Worm (Caenorhabditis elegans) whole organism, L4 larva: Measurements from ENCODE around the gene Y113G7B.12.
A peak's percentile ranks its signal among the peaks of the same experiment; 100 is the strongest.

ENCODE experiments used
- F49E8.2 ChIP-seq: sonication (generic microtip); optimal IDR thresholded peaks from 2 replicates; lab custom pipeline; 2016; ENCODE audit warnings: missing compliant biosample characterization, mild to moderate bottlenecking, missing genetic modification characterization, borderline replicate concordance
- T26A8.4 ChIP-seq: fragments of 200-800 bp; sonication (Bioruptor generic); IDR thresholded peaks from 2 replicates; pipeline ENCODE4 v1.3.6; 2022; ENCODE audit warnings: missing genetic modification characterization, missing compliant biosample characterization
- Y48G9A.11 ChIP-seq: fragments of 200-800 bp; sonication (Bioruptor generic); IDR thresholded peaks from 2 replicates; pipeline ENCODE4 v1.3.6; 2022; ENCODE audit warnings: missing genetic modification reagents, missing genetic modification characterization, missing compliant biosample characterization
- Y5F2A.4 ChIP-seq: fragments of 200-800 bp; sonication (Bioruptor generic); optimal IDR thresholded peaks from 2 replicates; lab custom pipeline; 2018; ENCODE audit warnings: mild to moderate bottlenecking, missing genetic modification characterization, missing compliant biosample characterization
- ZK546.5 ChIP-seq, 2 experiments: sonication (generic microtip); optimal IDR thresholded peaks; 2 replicates each; lab custom pipeline; 2017; ENCODE audit warnings: missing biosample characterization in 2 of 2, missing genetic modification characterization in 2 of 2
- ceh-20 ChIP-seq: fragments of 200-800 bp; sonication (Bioruptor generic); IDR thresholded peaks from 2 replicates; pipeline ENCODE4 v1.3.6; 2022; ENCODE audit warnings: missing genetic modification reagents, missing genetic modification characterization, missing compliant biosample characterization
- daf-12 ChIP-seq: fragments of 150-350 bp; optimal IDR thresholded peaks from 2 replicates; lab custom pipeline; 2014; ENCODE audit warnings: missing biosample characterization, missing genetic modification reagents, missing genetic modification characterization
- daf-16 ChIP-seq, 3 experiments: sonication (generic microtip); optimal IDR thresholded peaks; 2 replicates each; lab custom pipeline; 2016 to 2017; ENCODE audit warnings: missing genetic modification characterization in 3 of 3, missing genetic modification reagents in 3 of 3, mild to moderate bottlenecking in 2 of 3, missing compliant biosample characterization in 2 of 3, missing biosample characterization in 1 of 3, moderate library complexity in 1 of 3
- daf-19 ChIP-seq: fragments of 200-800 bp; sonication (Bioruptor generic); conservative IDR thresholded peaks from 2 replicates; pipeline ENCODE4 v1.3.6; 2022; ENCODE audit warnings: missing genetic modification characterization, missing compliant biosample characterization
- dmd-6 ChIP-seq: fragments of 200-800 bp; sonication (Bioruptor generic); IDR thresholded peaks from 2 replicates; pipeline ENCODE4 v1.3.6; 2022; ENCODE audit warnings: missing genetic modification reagents, missing genetic modification characterization, missing compliant biosample characterization
- dmd-9 ChIP-seq: fragments of 200-800 bp; sonication (Bioruptor generic); IDR thresholded peaks from 2 replicates; pipeline ENCODE4 v1.3.6; 2022; ENCODE audit warnings: missing genetic modification reagents, missing genetic modification characterization, missing compliant biosample characterization
- dve-1 ChIP-seq: sonication (generic microtip); optimal IDR thresholded peaks from 2 replicates; lab custom pipeline; 2017; ENCODE audit warnings: antibody characterized with exemption, mild to moderate bottlenecking, missing genetic modification characterization, missing compliant biosample characterization; ENCODE audit not compliant: insufficient read depth
- egl-43 ChIP-seq: fragments of 200-800 bp; sonication (Bioruptor generic); IDR thresholded peaks from 2 replicates; pipeline ENCODE4 v1.3.6; 2022; ENCODE audit warnings: missing genetic modification reagents, missing genetic modification characterization, missing compliant biosample characterization
- gei-8 ChIP-seq: fragments of 200-800 bp; sonication (Bioruptor generic); optimal IDR thresholded peaks from 2 replicates; lab custom pipeline; 2018; ENCODE audit warnings: mild to moderate bottlenecking, missing genetic modification characterization, missing compliant biosample characterization
- hif-1 ChIP-seq, 2 experiments: sonication (generic microtip); optimal IDR thresholded peaks; 2 replicates each; lab custom pipeline; 2016 to 2017; ENCODE audit warnings: missing compliant biosample characterization in 2 of 2, missing genetic modification characterization in 2 of 2, missing genetic modification reagents in 2 of 2, missing genotype in 2 of 2, mild to moderate bottlenecking in 1 of 2
- hlh-11 ChIP-seq: fragments of 200-800 bp; sonication (Bioruptor generic); optimal IDR thresholded peaks from 2 replicates; lab custom pipeline; 2018; ENCODE audit warnings: mild to moderate bottlenecking, missing genetic modification characterization, missing compliant biosample characterization
- hlh-30 ChIP-seq: sonication (generic microtip); optimal IDR thresholded peaks from 2 replicates; lab custom pipeline; 2017; ENCODE audit warnings: antibody characterized with exemption, mild to moderate bottlenecking, missing genetic modification characterization, missing compliant biosample characterization; ENCODE audit not compliant: insufficient read depth
- mes-2 ChIP-seq: sonication (generic microtip); optimal IDR thresholded peaks from 2 replicates; lab custom pipeline; 2016; ENCODE audit warnings: missing genotype, mild to moderate bottlenecking, missing genetic modification characterization, missing compliant biosample characterization; ENCODE audit not compliant: poor library complexity, severe bottlenecking
- nhr-28 ChIP-seq: fragments of 150-350 bp; optimal IDR thresholded peaks from 2 replicates; lab custom pipeline; 2014; ENCODE audit warnings: missing biosample characterization, missing genetic modification characterization
- nhr-41 ChIP-seq: fragments of 200-800 bp; sonication (Bioruptor generic); IDR thresholded peaks from 2 replicates; pipeline ENCODE4 v1.3.6; 2022; ENCODE audit warnings: missing genetic modification reagents, missing genetic modification characterization, missing compliant biosample characterization
- nhr-48 ChIP-seq: sonication (generic microtip); optimal IDR thresholded peaks from 2 replicates; lab custom pipeline; 2016; ENCODE audit warnings: mild to moderate bottlenecking, missing genetic modification characterization, missing compliant biosample characterization
- nhr-6 ChIP-seq: fragments of 150-350 bp; optimal IDR thresholded peaks from 2 replicates; lab custom pipeline; 2014; ENCODE audit warnings: missing biosample characterization, missing genetic modification characterization
- php-3 ChIP-seq: fragments of 200-800 bp; sonication (Bioruptor generic); IDR thresholded peaks from 2 replicates; pipeline ENCODE4 v1.3.6; 2022; ENCODE audit warnings: missing genetic modification reagents, missing genetic modification characterization, missing compliant biosample characterization
- pqm-1 ChIP-seq: sonication (generic microtip); optimal IDR thresholded peaks from 2 replicates; lab custom pipeline; 2017; ENCODE audit warnings: missing biosample characterization, missing genetic modification characterization
- sdz-12 ChIP-seq: fragments of 200-800 bp; sonication (Bioruptor generic); optimal IDR thresholded peaks from 2 replicates; lab custom pipeline; 2018; ENCODE audit warnings: mild to moderate bottlenecking, missing genetic modification characterization, missing compliant biosample characterization
- skn-1 ChIP-seq: fragments of 150-350 bp; optimal IDR thresholded peaks from 2 replicates; lab custom pipeline; 2014; ENCODE audit warnings: missing biosample characterization, missing genetic modification characterization
- tag-97 ChIP-seq: fragments of 200-800 bp; sonication (Bioruptor generic); IDR thresholded peaks from 2 replicates; pipeline ENCODE4 v1.3.6; 2022; ENCODE audit warnings: missing genetic modification characterization, missing compliant biosample characterization
- zfp-2 ChIP-seq: sonication (generic microtip); optimal IDR thresholded peaks from 2 replicates; lab custom pipeline; 2016; ENCODE audit warnings: mild to moderate bottlenecking, missing genetic modification characterization, missing compliant biosample characterization
- zfp-3 ChIP-seq: fragments of 200-800 bp; sonication (Bioruptor generic); conservative IDR thresholded peaks from 2 replicates; pipeline ENCODE4 v1.3.6; 2022; ENCODE audit warnings: missing genetic modification reagents, missing genetic modification characterization, missing compliant biosample characterization
- ztf-7 ChIP-seq: fragments of 150-350 bp; optimal IDR thresholded peaks from 2 replicates; lab custom pipeline; 2014; ENCODE audit warnings: missing biosample characterization, missing genetic modification characterization

Y113G7B.12 gene

ce11 chrV:20225312-20225711 lies 12.8 kb upstream of the Y113G7B.12 start:
- TF ChIP-seq daf-16 (GFP tag; optimal IDR thresholded peaks at IDR 0.05; lab: Kevin White, UChicago) (no peak), daf-16 (tag; optimal IDR thresholded peaks at IDR 0.05; lab: Kevin White, UChicago) (peak; percentile 69), zfp-3 (GFP tag; lab: Robert Waterston, UW) (no peak), dmd-6 (GFP tag; lab: Robert Waterston, UW) (peak; percentile 57; the same call in 1 of the 2 replicates), nhr-28 (tag; lab: Kevin White, UChicago) (peak; percentile 40), mes-2 (tag; lab: Kevin White, UChicago) (peak; percentile 1), pqm-1 (tag; lab: Kevin White, UChicago) (peak; percentile 91), ZK546.5 (tag; optimal IDR thresholded peaks at IDR 0.05; lab: Kevin White, UChicago) (no peak), hlh-11 (tag; lab: Kevin White, UChicago) (peak; percentile 22), dve-1 (tag; lab: Kevin White, UChicago) (peak; percentile 9), php-3 (GFP tag; lab: Robert Waterston, UW) (peak; percentile 56; the same call in 1 of the 2 replicates), hif-1 (tag; optimal IDR thresholded peaks at IDR 0.05; lab: Kevin White, UChicago) (no peak), hlh-30 (tag; lab: Kevin White, UChicago) (no peak)
- TF ChIP-seq, all 104 proteins: peak for 8

ce11 chrV:20223725-20224124 lies 11.2 kb upstream of the Y113G7B.12 start:
- TF ChIP-seq daf-19 = no peak
- no peak for TF ChIP-seq zfp-2 (tag; lab: Kevin White, UChicago)
- TF ChIP-seq Y5F2A.4 (GFP tag; lab: Kevin White, UChicago) = no peak
- TF ChIP-seq skn-1 (tag; lab: Kevin White, UChicago) = no peak
- TF ChIP-seq mes-2 (tag; lab: Kevin White, UChicago) = no peak
- TF ChIP-seq, all 104 proteins: peak for 0

- TF ChIP-seq dmd-9 (no peak), gei-8 (no peak), dve-1 (tag; lab: Kevin White, UChicago) (no peak), tag-97 (GFP tag; lab: Robert Waterston, UW) (no peak), daf-16 (GFP tag; optimal IDR thresholded peaks at IDR 0.05; lab: Kevin White, UChicago) (no peak), daf-16 (tag; optimal IDR thresholded peaks at IDR 0.05; lab: Kevin White, UChicago) (no peak), ceh-20 (GFP tag; lab: Robert Waterston, UW) (no peak), ztf-7 (no peak)
These were observed 8.1 kb upstream of the Y113G7B.12 start for ce11 chrV:20220604-20221003.

ce11 chrV:20215197-20215596 lies 2.7 kb upstream of the Y113G7B.12 start, which contains the start of gene Y113G7B.11:
TSS of gene Y113G7B.11 (minus strand) at chrV:20215297.
- TF ChIP-seq daf-12 (tag; lab: Kevin White, UChicago) (no peak), nhr-48 (no peak), nhr-41 (no peak), egl-43 (GFP tag; lab: Robert Waterston, UW) (no peak), zfp-3 (GFP tag; lab: Robert Waterston, UW) (no peak)

ce11 chrV:20213097-20213496 lies 613 bp upstream of the Y113G7B.12 start:
- no peak for TF ChIP-seq sdz-12 (GFP tag; lab: Kevin White, UChicago)
- no peak for TF ChIP-seq F49E8.2 (tag; lab: Kevin White, UChicago)
- no peak for TF ChIP-seq T26A8.4
- TF ChIP-seq Y48G9A.11 (GFP tag; lab: Robert Waterston, UW) = no peak
- TF ChIP-seq pqm-1 (tag; lab: Kevin White, UChicago) = no peak
- TF ChIP-seq daf-16 (GFP tag; optimal IDR thresholded peaks at IDR 0.05; lab: Kevin White, UChicago) = no peak
- TF ChIP-seq daf-16 (tag; optimal IDR thresholded peaks at IDR 0.05; lab: Kevin White, UChicago) = peak; percentile 79
- TF ChIP-seq nhr-6 (tag; lab: Kevin White, UChicago) = no peak
- TF ChIP-seq dmd-9 = no peak
